Worm (Caenorhabditis elegans) whole organism, L1 larva: ENCODE measurements around the gene T04G9.4.
A peak's percentile ranks its signal among the peaks of the same experiment; 100 is the strongest.

ENCODE experiments used
- aha-1 ChIP-seq: fragments of 150-350 bp; optimal IDR thresholded peaks from 2 replicates; lab custom pipeline; 2014; ENCODE audit warnings: missing biosample characterization, missing genetic modification characterization
- alr-1 ChIP-seq: fragments of 200-800 bp; sonication (Bioruptor generic); optimal IDR thresholded peaks from 2 replicates; lab custom pipeline; 2018; ENCODE audit warnings: borderline replicate concordance, mild to moderate bottlenecking, missing genetic modification characterization, missing compliant biosample characterization
- ama-1 ChIP-seq: fragments of 150-350 bp; optimal IDR thresholded peaks from 2 replicates; lab custom pipeline; 2014
- blmp-1 ChIP-seq: fragments of 150-350 bp; optimal IDR thresholded peaks from 2 replicates; lab custom pipeline; 2014; ENCODE audit warnings: missing biosample characterization, missing genetic modification characterization
- ceh-82 ChIP-seq, 3 experiments: fragments of 150-350 bp in 1 of 3; sonication (generic microtip) in 2 of 3; optimal IDR thresholded peaks; 2 replicates each; lab custom pipeline; 2014 to 2017; ENCODE audit warnings: missing biosample characterization in 3 of 3, missing genetic modification characterization in 3 of 3
- dpl-1 ChIP-seq, 3 experiments: fragments of 150-350 bp in 2 of 3; sonication (generic microtip) in 1 of 3; optimal IDR thresholded peaks; 2 replicates each; lab custom pipeline; 2014 to 2017; ENCODE audit warnings: missing biosample characterization in 3 of 3, missing genetic modification characterization in 3 of 3, missing genetic modification reagents in 3 of 3
- efl-1 ChIP-seq, 4 experiments: fragments of 150-350 bp; optimal IDR thresholded peaks in 3 of 4; peaks in 1 of 4; 1 replicate in 1 of 4; 2 replicates in 3 of 4; lab custom pipeline; 2014; ENCODE audit warnings: missing biosample characterization in 2 of 4, missing genetic modification characterization in 2 of 4, missing genetic modification reagents in 2 of 4
- elt-2 ChIP-seq: sonication (generic microtip); optimal IDR thresholded peaks from 2 replicates; lab custom pipeline; 2016; ENCODE audit warnings: missing genetic modification characterization, mild to moderate bottlenecking, inconsistent platforms, missing compliant biosample characterization, missing genetic modification reagents
- fkh-10 ChIP-seq: sonication (generic microtip); optimal IDR thresholded peaks from 2 replicates; lab custom pipeline; 2017; ENCODE audit warnings: missing biosample characterization, missing genetic modification reagents, missing genetic modification characterization
- fkh-4 ChIP-seq: sonication (generic microtip); optimal IDR thresholded peaks from 2 replicates; lab custom pipeline; 2016; ENCODE audit warnings: missing compliant biosample characterization, missing genetic modification characterization, borderline replicate concordance
- grh-1 ChIP-seq: fragments of 200-800 bp; sonication (Bioruptor generic); IDR thresholded peaks from 2 replicates; pipeline ENCODE4 v1.3.6; 2022; ENCODE audit warnings: missing genetic modification reagents, missing genetic modification characterization, missing compliant biosample characterization
- hlh-4 ChIP-seq: sonication (generic microtip); optimal IDR thresholded peaks from 2 replicates; lab custom pipeline; 2016; ENCODE audit warnings: mild to moderate bottlenecking, missing genetic modification characterization, missing compliant biosample characterization
- hpl-2 ChIP-seq: fragments of 150-350 bp; optimal IDR thresholded peaks from 2 replicates; lab custom pipeline; 2014; ENCODE audit warnings: missing biosample characterization, missing genetic modification reagents, missing genetic modification characterization
- lin-35 ChIP-seq, 2 experiments: fragments of 150-350 bp; optimal IDR thresholded peaks; 2 replicates each; lab custom pipeline; 2014; ENCODE audit warnings: missing biosample characterization in 2 of 2, missing genetic modification characterization in 2 of 2, missing genetic modification reagents in 2 of 2
- lin-39 ChIP-seq: fragments of 150-350 bp; optimal IDR thresholded peaks from 2 replicates; lab custom pipeline; 2014; ENCODE audit warnings: missing biosample characterization, missing genetic modification reagents, missing genetic modification characterization
- lsy-2 ChIP-seq, 2 experiments: fragments of 150-350 bp; optimal IDR thresholded peaks; 2 replicates each; lab custom pipeline; 2014; ENCODE audit warnings: missing biosample characterization in 2 of 2, missing genetic modification characterization in 2 of 2
- mab-9 ChIP-seq: fragments of 200-800 bp; sonication (Bioruptor generic); IDR thresholded peaks from 2 replicates; pipeline ENCODE4 v1.3.6; 2022; ENCODE audit warnings: missing genetic modification reagents, missing genetic modification characterization, missing compliant biosample characterization
- mep-1 ChIP-seq: fragments of 150-350 bp; optimal IDR thresholded peaks from 2 replicates; lab custom pipeline; 2014; ENCODE audit warnings: missing biosample characterization, missing genetic modification characterization
- nhr-11 ChIP-seq: fragments of 150-350 bp; optimal IDR thresholded peaks from 2 replicates; lab custom pipeline; 2014; ENCODE audit warnings: missing biosample characterization, missing genetic modification characterization
- nhr-20 ChIP-seq: sonication (generic microtip); optimal IDR thresholded peaks from 2 replicates; lab custom pipeline; 2016; ENCODE audit warnings: mild to moderate bottlenecking, missing genetic modification characterization, missing compliant biosample characterization
- nhr-47 ChIP-seq: sonication (generic microtip); optimal IDR thresholded peaks from 2 replicates; lab custom pipeline; 2016; ENCODE audit warnings: mild to moderate bottlenecking, missing genetic modification characterization, moderate library complexity, missing compliant biosample characterization
- nhr-71 ChIP-seq: sonication (generic microtip); optimal IDR thresholded peaks from 2 replicates; lab custom pipeline; 2016; ENCODE audit warnings: mild to moderate bottlenecking, missing genetic modification characterization, moderate library complexity, missing compliant biosample characterization
- nhr-76 ChIP-seq: sonication (generic microtip); optimal IDR thresholded peaks from 2 replicates; lab custom pipeline; 2017; ENCODE audit warnings: missing biosample characterization, missing genetic modification characterization
- nhr-84 ChIP-seq: sonication (generic microtip); optimal IDR thresholded peaks from 2 replicates; lab custom pipeline; 2017; ENCODE audit warnings: missing biosample characterization, missing genetic modification characterization
- nhr-90 ChIP-seq: sonication (generic microtip); optimal IDR thresholded peaks from 2 replicates; lab custom pipeline; 2016; ENCODE audit warnings: mild to moderate bottlenecking, missing genetic modification characterization, missing compliant biosample characterization; ENCODE audit not compliant: poor library complexity
- pax-3 ChIP-seq: fragments of 200-800 bp; sonication (Bioruptor generic); optimal IDR thresholded peaks from 2 replicates; lab custom pipeline; 2018; ENCODE audit warnings: mild to moderate bottlenecking, missing genetic modification characterization, moderate library complexity, missing compliant biosample characterization
- rnt-1 ChIP-seq: sonication (generic microtip); optimal IDR thresholded peaks from 2 replicates; lab custom pipeline; 2016; ENCODE audit warnings: mild to moderate bottlenecking, missing genetic modification characterization, moderate library complexity, missing compliant biosample characterization
- skn-1 ChIP-seq: fragments of 150-350 bp; optimal IDR thresholded peaks from 2 replicates; lab custom pipeline; 2014; ENCODE audit warnings: missing biosample characterization, missing genetic modification characterization
- snpc-4 ChIP-seq: fragments of 150-350 bp; optimal IDR thresholded peaks from 2 replicates; lab custom pipeline; 2014; ENCODE audit warnings: missing biosample characterization, missing genetic modification characterization
- snu-23 ChIP-seq: sonication (generic microtip); optimal IDR thresholded peaks from 2 replicates; lab custom pipeline; 2016; ENCODE audit warnings: missing genetic modification characterization, missing compliant biosample characterization
- sptf-1 ChIP-seq: fragments of 150-350 bp; optimal IDR thresholded peaks from 2 replicates; lab custom pipeline; 2014; ENCODE audit warnings: missing biosample characterization, missing genetic modification characterization
- sup-37 ChIP-seq: fragments of 200-800 bp; sonication (Bioruptor generic); optimal IDR thresholded peaks from 2 replicates; lab custom pipeline; 2018; ENCODE audit warnings: mild to moderate bottlenecking, missing genetic modification characterization, missing compliant biosample characterization
- swsn-7 ChIP-seq: sonication (generic microtip); optimal IDR thresholded peaks from 2 replicates; lab custom pipeline; 2016; ENCODE audit warnings: missing genetic modification characterization, missing compliant biosample characterization
- unc-130 ChIP-seq: fragments of 150-350 bp; optimal IDR thresholded peaks from 2 replicates; lab custom pipeline; 2017; ENCODE audit warnings: missing biosample characterization, missing genetic modification characterization, inconsistent platforms
- unc-30 ChIP-seq: sonication (generic microtip); optimal IDR thresholded peaks from 2 replicates; lab custom pipeline; 2017; ENCODE audit warnings: missing biosample characterization, missing genetic modification characterization
- xbp-1 ChIP-seq: sonication (generic microtip); optimal IDR thresholded peaks from 2 replicates; lab custom pipeline; 2016; ENCODE audit warnings: missing genetic modification characterization, missing compliant biosample characterization
- zip-4 ChIP-seq: fragments of 200-800 bp; sonication (Bioruptor generic); optimal IDR thresholded peaks from 2 replicates; lab custom pipeline; 2018; ENCODE audit warnings: mild to moderate bottlenecking, missing genetic modification characterization, moderate library complexity, missing compliant biosample characterization
- ztf-11 ChIP-seq, 2 experiments: sonication (generic microtip); optimal IDR thresholded peaks; 2 replicates each; lab custom pipeline; 2016 to 2017; ENCODE audit warnings: missing genetic modification characterization in 2 of 2, missing biosample characterization in 1 of 2, missing compliant biosample characterization in 1 of 2

The T04G9.4 gene

ce11 chrX:787992-788391 is 15.7 kb downstream of the T04G9.4 start, which contains the start of gene attf-5:
TSS of gene attf-5 (plus strand) at chrX:788353.
- TF ChIP-seq nhr-84 (no peak), rnt-1 (tag; lab: Kevin White, UChicago) (peak; percentile 29), nhr-20 (tag; lab: Kevin White, UChicago) (peak; percentile 29), grh-1 (GFP tag; lab: Robert Waterston, UW) (no peak), lsy-2 (tag; optimal IDR thresholded peaks at IDR 0.05; lab: Kevin White, UChicago) (peak in 1 of 2 experiments; percentile 35), xbp-1 (peak; percentile 13), mep-1 (tag; lab: Kevin White, UChicago) (peak; percentile 34), unc-130 (tag; lab: Kevin White, UChicago) (no peak), mab-9 (no peak), efl-1 (optimal IDR thresholded peaks at IDR 0.05; lab: Kevin White, UChicago) (peak; percentile 33 to 52), efl-1 (GFP tag; optimal IDR thresholded peaks at IDR 0.05 in 1 of 2; lab: Kevin White, UChicago) (no peak), ceh-82 (tag; optimal IDR thresholded peaks at IDR 0.05; lab: Kevin White, UChicago) (peak in 1 of 3 experiments; percentile 25), nhr-47 (tag; lab: Kevin White, UChicago) (peak; percentile 29), alr-1 (no peak), sptf-1 (tag; lab: Kevin White, UChicago) (no peak), dpl-1 (GFP tag; optimal IDR thresholded peaks at IDR 0.05; lab: Kevin White, UChicago) (no peak), snu-23 (GFP tag; lab: Kevin White, UChicago) (peak; percentile 28), ztf-11 (tag; optimal IDR thresholded peaks at IDR 0.05; lab: Kevin White, UChicago) (no peak), pax-3 (tag; lab: Kevin White, UChicago) (no peak), skn-1 (tag; lab: Kevin White, UChicago) (peak; percentile 43), hlh-4 (tag; lab: Kevin White, UChicago) (no peak), nhr-71 (no peak), swsn-7 (tag; lab: Kevin White, UChicago) (peak; percentile 4), blmp-1 (tag; lab: Kevin White, UChicago) (peak; percentile 21), lin-35 (GFP tag; optimal IDR thresholded peaks at IDR 0.05; lab: Kevin White, UChicago) (peak in 1 of 2 experiments; percentile 33)
- TF ChIP-seq, all 84 proteins: peak for 13

ce11 chrX:789848-790247 is 17.6 kb downstream of the T04G9.4 start:
- TF ChIP-seq nhr-90 (tag; lab: Kevin White, UChicago) (no peak), hlh-4 (tag; lab: Kevin White, UChicago) (no peak), nhr-84 (no peak), mep-1 (tag; lab: Kevin White, UChicago) (no peak), sup-37 (GFP tag; lab: Kevin White, UChicago) (no peak), fkh-10 (GFP tag; lab: Kevin White, UChicago) (no peak), snpc-4 (tag; lab: Kevin White, UChicago) (no peak), alr-1 (no peak), nhr-11 (tag; lab: Kevin White, UChicago) (no peak), elt-2 (no peak), ama-1 (lab: Kevin White, UChicago) (no peak), aha-1 (tag; lab: Kevin White, UChicago) (no peak), unc-30 (tag; lab: Kevin White, UChicago) (no peak), hpl-2 (GFP tag; lab: Kevin White, UChicago) (no peak), nhr-76 (no peak)

- TF ChIP-seq dpl-1 (GFP tag; optimal IDR thresholded peaks at IDR 0.05; lab: Kevin White, UChicago) (no peak), lin-39 (tag; lab: Kevin White, UChicago) (no peak), fkh-4 (tag; lab: Kevin White, UChicago) (no peak), blmp-1 (tag; lab: Kevin White, UChicago) (no peak), zip-4 (GFP tag; lab: Kevin White, UChicago) (no peak), unc-130 (tag; lab: Kevin White, UChicago) (no peak), swsn-7 (tag; lab: Kevin White, UChicago) (no peak)
Observed at ce11 chrX:790593-790992, 18.3 kb downstream of the T04G9.4 start.
